Worm (Caenorhabditis elegans): ENCODE results near the gene T21H3.5.

T21H3.5 gene

DNA sequence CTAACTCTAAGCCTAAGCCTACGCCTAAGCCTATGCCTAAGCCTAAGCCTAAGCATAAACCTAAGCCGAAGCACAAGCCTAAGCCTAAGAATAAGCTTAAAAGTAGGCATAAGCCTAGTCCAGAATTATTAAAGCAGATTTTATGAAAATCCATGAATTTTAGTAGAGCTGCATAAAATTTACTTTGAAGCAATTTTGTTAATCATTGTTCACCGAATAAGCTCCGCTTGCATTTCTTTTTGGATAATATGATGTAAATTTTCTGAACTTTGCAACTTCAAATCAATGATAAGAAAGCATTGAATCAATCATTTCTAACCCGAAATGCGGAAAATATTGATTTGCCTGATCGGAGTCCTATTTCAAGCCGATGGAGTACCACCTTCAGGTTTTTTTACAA lies 29.8 kb downstream of the T21H3.5 start, which contains the start of gene cpr-8:
Gene cpr-8 (plus strand): TSS at position 301 of the 400 bp plus-strand sequence.
- TF ChIP-seq unc-39 (tag; optimal IDR thresholded peaks at IDR 0.05) (no peak), ceh-83 (GFP tag; optimal IDR thresholded peaks at IDR 0.05) (no peak), unc-120 (tag; optimal IDR thresholded peaks at IDR 0.05; ENCODE audit: poor library complexity, severe bottlenecking) (no peak), blmp-1 (tag; optimal IDR thresholded peaks at IDR 0.05) (no peak), hlh-1 (tag; optimal IDR thresholded peaks at IDR 0.05) (no peak), lin-13 (tag; optimal IDR thresholded peaks at IDR 0.05) (no peak), sem-2 (GFP tag; optimal IDR thresholded peaks at IDR 0.05) (no peak), ham-2 (GFP tag; optimal IDR thresholded peaks at IDR 0.05) (no peak), ztf-11 (tag; optimal IDR thresholded peaks at IDR 0.05) (no peak), cnd-1 (tag; optimal IDR thresholded peaks at IDR 0.05) (no peak), tbx-8 (GFP tag; optimal IDR thresholded peaks at IDR 0.05) (no peak), mab-5 (tag; optimal IDR thresholded peaks at IDR 0.05) (no peak), mls-2 (tag; optimal IDR thresholded peaks at IDR 0.05) (no peak)

DNA sequence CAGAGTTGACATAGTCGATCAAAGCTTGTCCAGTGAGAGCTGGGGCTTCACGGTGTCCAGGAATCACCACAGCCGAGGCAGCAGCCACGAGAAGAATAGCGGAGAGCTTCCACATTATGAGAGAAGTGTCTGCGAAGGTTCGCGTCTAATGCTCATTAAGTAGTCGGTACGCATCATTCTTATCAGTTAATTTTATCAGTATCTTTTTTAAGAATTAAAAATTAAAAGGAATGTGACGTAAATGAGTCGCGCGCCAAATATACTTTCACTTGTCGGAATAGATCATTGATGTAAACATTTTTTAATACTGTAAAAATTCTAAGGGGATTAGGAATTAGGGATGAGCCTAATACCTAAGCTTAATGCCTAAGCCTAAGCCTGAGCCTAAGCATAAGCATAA lies 30.3 kb downstream of the T21H3.5 start, which contains the start of gene cpr-5:
Gene cpr-5 (minus strand): TSS at position 197 of the 400 bp plus-strand sequence.
- no peak for TF ChIP-seq nhr-28 (tag; optimal IDR thresholded peaks at IDR 0.05)
- TF ChIP-seq lin-13 (tag; optimal IDR thresholded peaks at IDR 0.05), result no peak

DNA sequence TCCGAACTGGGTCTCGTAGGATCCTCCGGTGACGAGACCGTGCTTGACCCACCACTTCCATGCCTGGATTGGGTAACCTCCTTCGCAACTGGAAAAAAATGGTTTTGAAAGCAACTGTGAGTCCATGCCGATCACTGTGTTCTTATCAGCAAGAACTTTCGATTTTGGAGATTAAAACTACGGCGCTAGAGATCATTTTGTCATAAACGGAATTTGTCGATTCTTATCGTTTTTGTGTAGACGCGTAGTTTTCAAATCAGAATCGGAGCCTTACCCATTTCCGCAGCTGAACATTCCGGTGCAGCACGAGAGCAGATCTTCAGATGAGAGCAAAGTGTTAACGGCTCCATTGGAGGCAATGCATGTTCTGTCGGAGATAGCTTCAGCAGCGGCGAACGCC lies 30.9 kb downstream of the T21H3.5 start:
- TF ChIP-seq drap-1 (GFP tag; optimal IDR thresholded peaks at IDR 0.05) (no peak), blmp-1 (tag; optimal IDR thresholded peaks at IDR 0.05) (no peak), nhr-28 (tag; optimal IDR thresholded peaks at IDR 0.05) (no peak), sem-2 (GFP tag; optimal IDR thresholded peaks at IDR 0.05) (no peak), nhr-12 (tag; optimal IDR thresholded peaks at IDR 0.05) (no peak)

DNA sequence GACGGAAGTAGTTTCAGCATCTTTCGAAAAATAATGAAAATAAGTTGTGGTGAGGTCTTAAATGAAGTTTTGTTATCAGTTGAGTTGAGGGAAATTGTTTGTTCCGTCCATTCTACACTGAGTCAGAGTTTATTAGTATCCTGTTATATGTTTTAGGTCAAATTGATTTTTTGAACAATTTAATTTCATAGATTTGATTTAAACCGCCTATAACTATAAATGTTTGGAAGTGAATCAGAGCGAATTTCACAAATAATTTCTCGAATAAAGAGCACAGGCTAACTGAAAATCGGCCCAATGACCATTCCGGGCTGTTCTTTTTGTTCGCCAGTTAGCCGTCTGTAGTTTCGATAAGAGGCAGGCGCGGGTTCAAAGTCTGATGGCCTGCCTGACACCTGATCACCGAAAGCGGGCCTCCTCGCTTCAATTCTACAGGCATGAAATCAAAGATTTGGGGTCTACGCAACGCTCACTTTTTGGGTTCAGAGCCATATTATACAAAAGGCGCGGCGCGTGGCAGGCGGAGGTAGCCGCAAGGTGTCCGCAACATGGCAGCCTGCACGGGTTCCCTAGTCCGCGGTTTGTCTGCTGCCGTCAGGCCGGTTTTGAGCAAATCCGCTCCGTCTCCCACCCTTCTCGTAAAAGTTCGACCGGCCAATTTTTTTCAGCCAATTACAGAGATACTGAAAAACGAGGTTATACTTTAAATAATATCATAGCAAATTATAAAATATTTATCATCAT lies 32.0 kb downstream of the T21H3.5 start, which contains the start of gene W07B8.4:
Gene W07B8.4 (minus strand): TSS at position 51 of the 744 bp plus-strand sequence.
- no peak for TF ChIP-seq ceh-83 (GFP tag; optimal IDR thresholded peaks at IDR 0.05)
- no peak for TF ChIP-seq lin-32 (GFP tag; optimal IDR thresholded peaks at IDR 0.05)
- TF ChIP-seq snpc-4 (tag; optimal IDR thresholded peaks at IDR 0.05), result no peak

DNA sequence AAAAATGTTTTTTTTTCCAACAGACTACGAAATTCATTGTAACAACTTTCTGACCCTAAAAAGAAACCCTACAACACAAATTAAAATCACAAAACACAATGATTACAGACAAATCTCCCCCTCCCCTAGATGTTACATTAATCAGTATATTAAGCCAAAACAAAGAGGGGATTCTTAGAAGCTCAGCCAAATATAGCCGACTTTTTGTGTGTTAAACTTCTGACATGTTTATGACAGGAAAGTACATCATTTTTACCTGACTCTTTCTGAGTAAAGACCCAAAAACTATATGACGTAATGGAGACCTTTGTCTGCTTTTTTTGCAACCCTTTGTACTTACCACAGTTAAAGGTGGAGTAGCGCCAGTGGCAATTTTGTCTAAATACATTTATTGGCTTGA lies 44.0 kb downstream of the T21H3.5 start:
- no peak for TF ChIP-seq unc-39 (tag; optimal IDR thresholded peaks at IDR 0.05)
- TF ChIP-seq M03D4.4 (tag; optimal IDR thresholded peaks at IDR 0.05), result no peak
- no peak for TF ChIP-seq hlh-1 (tag; optimal IDR thresholded peaks at IDR 0.05)
- TF ChIP-seq elt-3 (tag; optimal IDR thresholded peaks at IDR 0.05), result no peak
- no peak for TF ChIP-seq blmp-1 (tag; optimal IDR thresholded peaks at IDR 0.05)
- TF ChIP-seq sptf-1 (tag; optimal IDR thresholded peaks at IDR 0.05), result no peak
- no peak for TF ChIP-seq lin-32 (GFP tag; optimal IDR thresholded peaks at IDR 0.05)

DNA sequence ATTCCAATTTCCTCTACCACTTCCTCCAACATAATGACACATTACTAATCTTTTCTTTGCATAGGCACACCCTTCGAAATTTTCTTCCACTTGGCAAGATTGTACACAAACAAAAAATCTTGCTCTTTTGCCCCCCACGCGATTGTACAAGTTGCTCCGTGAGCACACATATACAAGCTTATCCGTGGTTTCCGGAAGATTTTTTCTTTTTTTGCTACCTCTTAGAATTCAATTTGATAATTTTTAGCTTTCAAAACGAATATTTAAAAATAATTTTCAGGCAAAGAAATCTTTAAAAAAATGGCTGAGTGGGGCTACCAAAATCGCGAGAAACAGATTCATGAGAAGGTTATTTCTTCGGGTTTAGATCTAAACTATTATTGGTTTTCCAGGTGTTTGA lies 51.4 kb downstream of the T21H3.5 start, which contains the start of gene Y50D4B.1:
Gene Y50D4B.1 (plus strand): TSS at position 301 of the 400 bp plus-strand sequence.
- TF ChIP-seq lin-13 (tag; optimal IDR thresholded peaks at IDR 0.05), result no peak
- TF ChIP-seq lin-32 (GFP tag; optimal IDR thresholded peaks at IDR 0.05), result no peak
- no peak for TF ChIP-seq elt-3 (tag; optimal IDR thresholded peaks at IDR 0.05)
- no peak for TF ChIP-seq nhr-12 (tag; optimal IDR thresholded peaks at IDR 0.05)
- TF ChIP-seq pha-4 (tag; optimal IDR thresholded peaks at IDR 0.05), result no peak
- TF ChIP-seq elt-1 (tag; optimal IDR thresholded peaks at IDR 0.05; ENCODE audit: borderline replicate concordance, insufficient read depth), result no peak
- no peak for TF ChIP-seq snpc-4 (tag; optimal IDR thresholded peaks at IDR 0.05)
- TF ChIP-seq ceh-83 (GFP tag; optimal IDR thresholded peaks at IDR 0.05), result no peak
- TF ChIP-seq unc-120 (tag; optimal IDR thresholded peaks at IDR 0.05; ENCODE audit: poor library complexity, severe bottlenecking), result no peak
- TF ChIP-seq nhr-237 (tag; optimal IDR thresholded peaks at IDR 0.05), result no peak

DNA sequence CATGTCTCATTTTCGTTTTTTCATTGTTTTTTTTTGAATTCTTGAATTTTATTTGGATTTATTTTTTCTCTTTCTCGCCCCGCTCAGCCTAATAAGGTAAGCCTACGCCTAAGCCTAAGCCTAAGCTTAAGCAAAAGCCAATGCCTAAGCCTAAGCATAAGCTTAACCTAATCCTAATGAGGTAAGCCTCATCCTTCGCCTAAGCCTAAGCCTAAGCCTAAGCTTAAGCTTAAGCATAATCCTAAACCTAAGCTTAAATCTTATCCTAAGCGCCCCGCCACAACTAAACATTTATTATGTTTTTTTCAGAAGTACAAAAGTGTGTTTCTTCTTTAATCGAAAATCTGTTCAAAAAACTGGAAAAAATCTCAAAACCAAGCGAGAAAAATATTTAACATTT lies 51.9 kb downstream of the T21H3.5 start:
- no peak for TF ChIP-seq unc-39 (tag; optimal IDR thresholded peaks at IDR 0.05)
- no peak for TF ChIP-seq elt-1 (tag; optimal IDR thresholded peaks at IDR 0.05; ENCODE audit: borderline replicate concordance, insufficient read depth)
- TF ChIP-seq unc-120 (tag; optimal IDR thresholded peaks at IDR 0.05; ENCODE audit: poor library complexity, severe bottlenecking), result no peak
- TF ChIP-seq ztf-11 (tag; optimal IDR thresholded peaks at IDR 0.05), result no peak
- no peak for TF ChIP-seq nhr-12 (tag; optimal IDR thresholded peaks at IDR 0.05)
- no peak for TF ChIP-seq mab-5 (tag; optimal IDR thresholded peaks at IDR 0.05)
- TF ChIP-seq elt-3 (tag; optimal IDR thresholded peaks at IDR 0.05), result no peak
- no peak for TF ChIP-seq mep-1 (tag; optimal IDR thresholded peaks at IDR 0.05)
- no peak for TF ChIP-seq ceh-39 (tag; optimal IDR thresholded peaks at IDR 0.05)

Measured in whole organism, mixed stage, embryonic.